Fruit fly (Drosophila melanogaster): ENCODE measurements around the gene mts.

- TF ChIP-seq Dll (optimal IDR thresholded peaks at IDR 0.05) (no peak), usp (GFP tag; optimal IDR thresholded peaks at IDR 0.05) (no peak), CG8478 (optimal IDR thresholded peaks at IDR 0.05) (no peak)
These were observed 1.5 kb downstream of the mts start for dm6 chr2L:7828901-7829300.
